Worm (Caenorhabditis elegans): ENCODE results near the gene T13C2.7.
"Not testable (repeated sequence)": the region's sequence is repeated elsewhere in the genome, so short reads cannot be mapped to it uniquely, and the experiment has no call there.

The T13C2.7 gene

ce11 chrII:6772482-6772881, 6.7 kb upstream of the T13C2.7 start:
- no peak for TF ChIP-seq cog-1 (tag; optimal IDR thresholded peaks at IDR 0.05)
- TF ChIP-seq klf-2 (GFP tag; conservative IDR thresholded peaks at IDR 0.05): no peak
- TF ChIP-seq ztf-23 (GFP tag; IDR thresholded peaks at IDR 0.05): no peak
- TF ChIP-seq flt-1 (GFP tag; IDR thresholded peaks at IDR 0.05): no peak
- no peak for TF ChIP-seq ztf-29 (GFP tag; IDR thresholded peaks at IDR 0.05)
- no peak for TF ChIP-seq ref-1 (GFP tag; conservative IDR thresholded peaks at IDR 0.05)
- TF ChIP-seq tab-1 (GFP tag; IDR thresholded peaks at IDR 0.05): no peak

ce11 chrII:6775076-6775475, 4.1 kb upstream of the T13C2.7 start, which contains the start of gene agr-1:
agr-1 (minus strand) TSS chrII:6775176.
- TF ChIP-seq klf-2 (GFP tag; conservative IDR thresholded peaks at IDR 0.05); flt-1 (GFP tag; IDR thresholded peaks at IDR 0.05); cog-1 (tag; optimal IDR thresholded peaks at IDR 0.05): not testable (repeated sequence)

DNA sequence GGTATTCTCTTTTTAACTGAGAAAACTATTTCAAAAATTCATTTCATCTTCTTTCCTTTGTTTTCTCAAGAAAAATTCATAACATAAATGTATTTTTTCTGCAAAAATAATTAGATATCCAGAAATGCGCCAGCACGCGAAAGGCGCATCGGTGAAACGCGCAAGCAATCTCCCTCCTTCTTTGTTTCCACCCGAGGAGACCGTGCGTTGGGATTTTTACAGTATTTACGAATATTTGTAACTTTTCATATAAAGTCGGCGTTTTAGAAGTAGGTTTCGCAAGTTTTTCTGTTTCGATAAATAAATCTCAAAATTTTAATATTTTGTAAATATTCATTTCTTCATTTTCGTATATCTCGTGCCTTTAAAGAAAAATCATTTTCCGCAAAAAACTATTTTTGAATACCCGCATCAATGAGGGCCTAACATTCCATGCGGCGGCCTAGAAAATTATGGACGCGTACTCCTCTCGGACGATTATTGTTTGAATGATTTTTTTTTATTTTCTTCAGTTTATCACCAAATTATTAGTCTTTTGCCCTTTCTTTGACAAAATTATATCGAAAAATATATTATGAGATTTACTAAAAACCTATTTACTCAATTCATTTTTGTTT, 2.7 kb upstream of the T13C2.7 start, which contains the start of gene ssup-72:
Gene ssup-72 (plus strand): TSS at position 181 of the 617 bp plus-strand sequence.
- TF ChIP-seq med-1 (GFP tag; optimal IDR thresholded peaks at IDR 0.05; ENCODE audit: insufficient read depth) (peak; percentile 6), tab-1 (GFP tag; IDR thresholded peaks at IDR 0.05) (no peak), ztf-23 (GFP tag; IDR thresholded peaks at IDR 0.05) (peak; percentile 67), cog-1 (tag; optimal IDR thresholded peaks at IDR 0.05) (no peak), flt-1 (GFP tag; IDR thresholded peaks at IDR 0.05) (no peak), ref-1 (GFP tag; conservative IDR thresholded peaks at IDR 0.05) (no peak), ztf-29 (GFP tag; IDR thresholded peaks at IDR 0.05) (no peak), T22C8.4 (GFP tag; IDR thresholded peaks at IDR 0.05) (no peak), klf-2 (GFP tag; conservative IDR thresholded peaks at IDR 0.05) (no peak)

DNA sequence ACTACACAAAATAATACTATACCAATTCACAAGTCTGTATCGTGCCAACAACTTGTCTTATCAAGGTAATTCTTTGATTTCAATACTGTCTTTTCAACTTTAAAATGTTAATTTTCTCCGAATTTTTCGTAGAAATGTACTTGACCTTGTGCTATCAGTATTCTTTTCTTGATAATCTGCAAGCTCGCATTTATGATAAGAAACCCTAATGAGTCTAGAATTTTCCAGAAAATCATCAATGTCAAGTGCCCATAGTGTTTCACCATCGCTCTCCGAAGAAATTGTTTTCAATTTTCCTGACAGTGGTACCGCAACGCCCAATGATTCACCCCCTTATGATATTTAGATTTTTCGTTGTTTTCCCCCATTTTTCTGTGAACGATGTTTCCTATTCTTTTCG, 2.0 kb downstream of the T13C2.7 start:
- no peak for TF ChIP-seq ref-1 (GFP tag; conservative IDR thresholded peaks at IDR 0.05)
- no peak for TF ChIP-seq ztf-29 (GFP tag; IDR thresholded peaks at IDR 0.05)
- no peak for TF ChIP-seq cog-1 (tag; optimal IDR thresholded peaks at IDR 0.05)
- no peak for TF ChIP-seq tab-1 (GFP tag; IDR thresholded peaks at IDR 0.05)
- no peak for TF ChIP-seq ztf-23 (GFP tag; IDR thresholded peaks at IDR 0.05)
- TF ChIP-seq klf-2 (GFP tag; conservative IDR thresholded peaks at IDR 0.05): no peak
- no peak for TF ChIP-seq T22C8.4 (GFP tag; IDR thresholded peaks at IDR 0.05)
- TF ChIP-seq flt-1 (GFP tag; IDR thresholded peaks at IDR 0.05): no peak
- TF ChIP-seq med-1 (GFP tag; optimal IDR thresholded peaks at IDR 0.05; ENCODE audit: insufficient read depth): no peak

- TF ChIP-seq klf-2 (GFP tag; conservative IDR thresholded peaks at IDR 0.05) (no peak), med-1 (GFP tag; optimal IDR thresholded peaks at IDR 0.05; ENCODE audit: insufficient read depth) (no peak), flt-1 (GFP tag; IDR thresholded peaks at IDR 0.05) (no peak), T22C8.4 (GFP tag; IDR thresholded peaks at IDR 0.05) (no peak), ref-1 (GFP tag; conservative IDR thresholded peaks at IDR 0.05) (no peak), tab-1 (GFP tag; IDR thresholded peaks at IDR 0.05) (no peak), cog-1 (tag; optimal IDR thresholded peaks at IDR 0.05) (no peak), ztf-29 (GFP tag; IDR thresholded peaks at IDR 0.05) (no peak), ztf-23 (GFP tag; IDR thresholded peaks at IDR 0.05) (no peak)
These were observed 2.8 kb downstream of the T13C2.7 start for ce11 chrII:6781983-6782382.

- no peak for TF ChIP-seq tab-1 (GFP tag; IDR thresholded peaks at IDR 0.05)
- no peak for TF ChIP-seq ztf-29 (GFP tag; IDR thresholded peaks at IDR 0.05)
- no peak for TF ChIP-seq flt-1 (GFP tag; IDR thresholded peaks at IDR 0.05)
- TF ChIP-seq klf-2 (GFP tag; conservative IDR thresholded peaks at IDR 0.05): no peak
- TF ChIP-seq ref-1 (GFP tag; conservative IDR thresholded peaks at IDR 0.05): no peak
- TF ChIP-seq med-1 (GFP tag; optimal IDR thresholded peaks at IDR 0.05; ENCODE audit: insufficient read depth): no peak
- TF ChIP-seq cog-1 (tag; optimal IDR thresholded peaks at IDR 0.05): no peak
- TF ChIP-seq T22C8.4 (GFP tag; IDR thresholded peaks at IDR 0.05): no peak
- TF ChIP-seq ztf-23 (GFP tag; IDR thresholded peaks at IDR 0.05): no peak
These were observed 3.5 kb downstream of the T13C2.7 start for ce11 chrII:6782738-6783163.

ce11 chrII:6783377-6783829, 4.2 kb downstream of the T13C2.7 start, which contains the start of gene gldi-2:
gldi-2 (plus strand) TSS chrII:6783427.
- TF ChIP-seq ztf-29 (GFP tag; IDR thresholded peaks at IDR 0.05) (no peak), cog-1 (tag; optimal IDR thresholded peaks at IDR 0.05) (no peak), T22C8.4 (GFP tag; IDR thresholded peaks at IDR 0.05) (no peak), ref-1 (GFP tag; conservative IDR thresholded peaks at IDR 0.05) (no peak), tab-1 (GFP tag; IDR thresholded peaks at IDR 0.05) (no peak), flt-1 (GFP tag; IDR thresholded peaks at IDR 0.05) (no peak), klf-2 (GFP tag; conservative IDR thresholded peaks at IDR 0.05) (no peak), ztf-23 (GFP tag; IDR thresholded peaks at IDR 0.05) (no peak), med-1 (GFP tag; optimal IDR thresholded peaks at IDR 0.05; ENCODE audit: insufficient read depth) (no peak)

ce11 chrII:6788672-6789298, 9.6 kb downstream of the T13C2.7 start, which contains the start of gene T13C2.3:
T13C2.3 (plus strand) TSS chrII:6789248.
- TF ChIP-seq T22C8.4 (GFP tag; IDR thresholded peaks at IDR 0.05) (no peak), tab-1 (GFP tag; IDR thresholded peaks at IDR 0.05) (no peak), ref-1 (GFP tag; conservative IDR thresholded peaks at IDR 0.05) (no peak), ztf-29 (GFP tag; IDR thresholded peaks at IDR 0.05) (no peak), cog-1 (tag; optimal IDR thresholded peaks at IDR 0.05) (no peak), klf-2 (GFP tag; conservative IDR thresholded peaks at IDR 0.05) (no peak), flt-1 (GFP tag; IDR thresholded peaks at IDR 0.05) (no peak), med-1 (GFP tag; optimal IDR thresholded peaks at IDR 0.05; ENCODE audit: insufficient read depth) (no peak), ztf-23 (GFP tag; IDR thresholded peaks at IDR 0.05) (no peak)

ce11 chrII:6791891-6792290, 12.7 kb downstream of the T13C2.7 start, which contains the start of gene T13C2.2:
T13C2.2 (plus strand) TSS chrII:6792191.
- TF ChIP-seq flt-1 (GFP tag; IDR thresholded peaks at IDR 0.05) (no peak), med-1 (GFP tag; optimal IDR thresholded peaks at IDR 0.05; ENCODE audit: insufficient read depth) (no peak), ztf-29 (GFP tag; IDR thresholded peaks at IDR 0.05) (no peak), T22C8.4 (GFP tag; IDR thresholded peaks at IDR 0.05) (no peak), tab-1 (GFP tag; IDR thresholded peaks at IDR 0.05) (no peak)

Measured in whole organism, midembryonic.